Fruit fly (Drosophila melanogaster): ENCODE results near the gene CG42354.

CG42354 gene

DNA sequence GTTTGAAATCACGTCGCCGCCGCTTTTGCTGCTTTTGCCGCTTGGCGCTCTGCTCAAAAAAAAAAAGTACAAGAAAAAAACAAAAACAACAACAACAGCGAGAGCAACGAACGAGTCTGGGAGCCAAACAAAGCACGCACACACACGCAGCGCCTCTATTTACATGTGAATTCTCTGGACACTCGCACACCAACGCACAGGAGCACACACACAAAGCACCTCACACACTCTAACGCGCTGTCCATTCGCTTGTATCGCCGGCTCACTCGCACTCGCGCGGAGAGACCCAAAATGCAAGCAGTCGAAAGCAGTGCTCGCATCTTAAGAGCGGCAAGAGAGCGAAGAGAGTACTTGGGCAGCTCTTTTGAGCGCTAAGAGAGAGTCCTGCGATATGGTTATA lies 44.2 kb upstream of the CG42354 start, which contains the start of gene disco-r (continued):
- TF ChIP-seq E2f2 (GFP tag; IDR thresholded peaks at IDR 0.05) (no peak), Lhr (GFP tag; optimal IDR thresholded peaks at IDR 0.05) (no peak), cg (GFP tag; optimal IDR thresholded peaks at IDR 0.05) (peak; percentile 99), CG10462 (GFP tag; optimal IDR thresholded peaks at IDR 0.05) (no peak), Taf1 (GFP tag; IDR thresholded peaks at IDR 0.05) (no peak), Hmx (GFP tag; optimal IDR thresholded peaks at IDR 0.05) (no peak), HLH54F (GFP tag; optimal IDR thresholded peaks at IDR 0.05) (no peak), slbo (GFP tag; IDR thresholded peaks at IDR 0.05) (no peak), CG12155 (GFP tag; optimal IDR thresholded peaks at IDR 0.05) (peak; percentile 85), H2.0 (GFP tag; IDR thresholded peaks at IDR 0.05) (no peak), CG12769 (tag; optimal IDR thresholded peaks at IDR 0.05) (no peak), D (optimal IDR thresholded peaks at IDR 0.05) (peak; percentile 75), D (GFP tag; optimal IDR thresholded peaks at IDR 0.05) (no peak), CG11085 (GFP tag; IDR thresholded peaks at IDR 0.05) (no peak), Drgx (GFP tag; IDR thresholded peaks at IDR 0.05) (peak; percentile 46; the same call in 1 of the 2 replicates), CG14965 (GFP tag; optimal IDR thresholded peaks at IDR 0.05; ENCODE audit: borderline replicate concordance) (no peak), CG15479 (GFP tag; optimal IDR thresholded peaks at IDR 0.05) (peak; percentile 8), CG8478 (optimal IDR thresholded peaks at IDR 0.05) (peak; percentile 97), tll (GFP tag; optimal IDR thresholded peaks at IDR 0.05) (no peak), bcd (GFP tag; optimal IDR thresholded peaks at IDR 0.05) (no peak), CoRest (tag; optimal IDR thresholded peaks at IDR 0.05) (peak; percentile 55), HmgZ (tag; optimal IDR thresholded peaks at IDR 0.05) (peak; percentile 33), CG16813 (GFP tag; IDR thresholded peaks at IDR 0.05; ENCODE audit: partially characterized antibody) (no peak), CG1602 (GFP tag; optimal IDR thresholded peaks at IDR 0.05) (no peak), CG4707 (GFP tag; optimal IDR thresholded peaks at IDR 0.05) (no peak), CG3163 (GFP tag; optimal IDR thresholded peaks at IDR 0.05) (peak; percentile 100), CG13287 (GFP tag; IDR thresholded peaks at IDR 0.05; ENCODE audit: partially characterized antibody) (peak; percentile 35; the same call in 1 of the 2 replicates), CG6854 (GFP tag; optimal IDR thresholded peaks at IDR 0.05) (no peak), CG10209 (GFP tag; optimal IDR thresholded peaks at IDR 0.05) (no peak)

DNA sequence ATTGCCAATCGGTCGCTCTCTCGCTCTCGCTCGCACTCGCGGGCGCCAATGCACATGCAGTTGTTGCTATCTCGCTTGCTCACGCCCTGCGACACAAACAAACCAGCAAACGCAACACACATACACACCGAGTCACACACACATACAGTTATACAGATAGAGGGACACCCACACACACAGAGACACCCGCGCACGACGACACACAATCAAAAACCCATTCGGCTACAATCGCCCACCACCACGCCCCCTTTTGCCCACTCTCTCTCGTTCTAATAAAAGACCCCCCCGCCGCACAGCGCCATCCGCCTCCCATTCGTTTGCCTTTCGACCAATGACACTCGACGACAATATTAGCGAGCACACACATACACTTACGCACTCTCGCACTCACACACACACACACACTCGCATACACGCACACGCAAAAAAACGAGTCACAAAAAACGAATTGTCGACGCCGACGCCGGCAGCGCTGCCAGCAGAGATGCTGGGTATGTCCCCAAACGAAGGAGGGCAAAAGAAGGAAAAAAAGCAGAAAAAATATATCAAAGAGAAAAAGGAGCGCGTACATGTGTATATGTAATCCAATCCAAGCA lies 43.0 kb upstream of the CG42354 start:
- TF ChIP-seq CG12769 (tag; optimal IDR thresholded peaks at IDR 0.05) (peak; percentile 5), Camta (GFP tag; optimal IDR thresholded peaks at IDR 0.05) (no peak), CG15011 (GFP tag; optimal IDR thresholded peaks at IDR 0.05) (no peak), CG31365 (tag; optimal IDR thresholded peaks at IDR 0.05) (peak; percentile 40), CG12155 (GFP tag; optimal IDR thresholded peaks at IDR 0.05) (peak; percentile 54), hb (GFP tag; IDR thresholded peaks at IDR 0.05; ENCODE audit: partially characterized antibody) (no peak), CG3163 (GFP tag; optimal IDR thresholded peaks at IDR 0.05) (peak; percentile 85), CG1832 (GFP tag; optimal IDR thresholded peaks at IDR 0.05) (peak; percentile 79), seq (GFP tag; IDR thresholded peaks at IDR 0.05) (no peak), ttk (GFP tag; IDR thresholded peaks at IDR 0.05) (no peak), Elba2 (GFP tag; optimal IDR thresholded peaks at IDR 0.05) (no peak), CG12299 (tag; optimal IDR thresholded peaks at IDR 0.05) (no peak), cad (GFP tag; optimal IDR thresholded peaks at IDR 0.05) (no peak), sr (GFP tag; IDR thresholded peaks at IDR 0.05) (peak; percentile 92), HLH4C (GFP tag; IDR thresholded peaks at IDR 0.05; ENCODE audit: partially characterized antibody) (no peak), Rx (GFP tag; IDR thresholded peaks at IDR 0.05) (no peak), kni (GFP tag; optimal IDR thresholded peaks at IDR 0.05) (peak; percentile 9), Drgx (GFP tag; IDR thresholded peaks at IDR 0.05) (no peak), CG10565 (GFP tag; optimal IDR thresholded peaks at IDR 0.05) (no peak), sqz (GFP tag; optimal IDR thresholded peaks at IDR 0.05) (peak; percentile 83), Trl (optimal IDR thresholded peaks at IDR 0.05) (peak; percentile 45 to 75), Trl (GFP tag; optimal IDR thresholded peaks at IDR 0.05) (no peak), ham (GFP tag; IDR thresholded peaks at IDR 0.05) (no peak), CG7786 (GFP tag; optimal IDR thresholded peaks at IDR 0.05) (no peak), Atf6 (GFP tag; IDR thresholded peaks at IDR 0.05) (no peak), CG2116 (GFP tag; optimal IDR thresholded peaks at IDR 0.05) (no peak)
